Fruit fly (Drosophila melanogaster): Measurements from ENCODE around the gene inaF-D.

- no peak for TF ChIP-seq Dll (optimal IDR thresholded peaks at IDR 0.05)
- no peak for TF ChIP-seq EcR (GFP tag; optimal IDR thresholded peaks at IDR 0.05)
- no peak for TF ChIP-seq usp (GFP tag; optimal IDR thresholded peaks at IDR 0.05)
- no peak for TF ChIP-seq pan (optimal IDR thresholded peaks at IDR 0.05)
Observed at dm6 chrX:11717892-11718291, 11.0 kb downstream of the inaF-D start.

Measured in whole organism.